Worm (Caenorhabditis elegans) whole organism, L4 larva: ENCODE data around the gene srd-42.
A peak's percentile ranks its signal among the peaks of the same experiment; 100 is the strongest.

Experiments
- F10B5.3 ChIP-seq: sonication (generic microtip); optimal IDR thresholded peaks from 2 replicates; lab custom pipeline; 2016; ENCODE audit warnings: mild to moderate bottlenecking, missing genetic modification characterization, missing compliant biosample characterization
- F26F4.8 ChIP-seq: fragments of 200-800 bp; sonication (Bioruptor generic); conservative IDR thresholded peaks from 2 replicates; pipeline ENCODE4 v1.3.6; 2022; ENCODE audit warnings: missing genetic modification characterization, missing compliant biosample characterization
- T20F7.1 ChIP-seq: fragments of 200-800 bp; sonication (Bioruptor generic); optimal IDR thresholded peaks from 2 replicates; lab custom pipeline; 2018; ENCODE audit warnings: mild to moderate bottlenecking, missing genetic modification characterization, missing compliant biosample characterization
- Y105C5A.15 ChIP-seq: fragments of 200-800 bp; sonication (Bioruptor generic); IDR thresholded peaks from 2 replicates; pipeline ENCODE4 v1.3.6; 2022; ENCODE audit warnings: missing genetic modification characterization, missing compliant biosample characterization
- Y5F2A.4 ChIP-seq: fragments of 200-800 bp; sonication (Bioruptor generic); optimal IDR thresholded peaks from 2 replicates; lab custom pipeline; 2018; ENCODE audit warnings: mild to moderate bottlenecking, missing genetic modification characterization, missing compliant biosample characterization
- ZK337.2 ChIP-seq: fragments of 200-800 bp; sonication (Bioruptor generic); IDR thresholded peaks from 2 replicates; pipeline ENCODE4 v1.3.6; 2022; ENCODE audit warnings: missing genetic modification reagents, missing genetic modification characterization, missing compliant biosample characterization
- ZK546.5 ChIP-seq, 2 experiments: sonication (generic microtip); optimal IDR thresholded peaks; 2 replicates each; lab custom pipeline; 2017; ENCODE audit warnings: missing biosample characterization in 2 of 2, missing genetic modification characterization in 2 of 2
- aly-2 ChIP-seq: sonication (generic microtip); optimal IDR thresholded peaks from 2 replicates; lab custom pipeline; 2018; ENCODE audit warnings: missing biosample characterization, missing genetic modification characterization
- ceh-62 ChIP-seq: sonication (generic microtip); optimal IDR thresholded peaks from 2 replicates; lab custom pipeline; 2017; ENCODE audit warnings: missing biosample characterization, missing genetic modification characterization
- ceh-82 ChIP-seq: sonication (generic microtip); optimal IDR thresholded peaks from 2 replicates; lab custom pipeline; 2017; ENCODE audit warnings: missing biosample characterization, missing genetic modification characterization
- ces-1 ChIP-seq: fragments of 150-350 bp; sonication (generic microtip); optimal IDR thresholded peaks from 4 replicates; lab custom pipeline; 2014; ENCODE audit warnings: missing biosample characterization, missing genetic modification reagents, missing genetic modification characterization
- daf-8 ChIP-seq: fragments of 200-800 bp; sonication (Bioruptor generic); IDR thresholded peaks from 2 replicates; pipeline ENCODE4 v1.3.6; 2022; ENCODE audit warnings: missing genetic modification characterization, missing compliant biosample characterization
- dve-1 ChIP-seq: sonication (generic microtip); optimal IDR thresholded peaks from 2 replicates; lab custom pipeline; 2017; ENCODE audit warnings: antibody characterized with exemption, mild to moderate bottlenecking, missing genetic modification characterization, missing compliant biosample characterization; ENCODE audit not compliant: insufficient read depth
- egl-43 ChIP-seq: fragments of 200-800 bp; sonication (Bioruptor generic); IDR thresholded peaks from 2 replicates; pipeline ENCODE4 v1.3.6; 2022; ENCODE audit warnings: missing genetic modification reagents, missing genetic modification characterization, missing compliant biosample characterization
- hmg-1.1 ChIP-seq: fragments of 200-800 bp; sonication (Bioruptor generic); IDR thresholded peaks from 2 replicates; pipeline ENCODE4 v1.3.6; 2022; ENCODE audit warnings: missing genetic modification reagents, missing genetic modification characterization, missing compliant biosample characterization
- lin-1 ChIP-seq: fragments of 200-800 bp; sonication (Bioruptor generic); IDR thresholded peaks from 2 replicates; pipeline ENCODE4 v1.3.6; 2022; ENCODE audit warnings: missing genetic modification reagents, missing genetic modification characterization, missing compliant biosample characterization
- lin-39 ChIP-seq: fragments of 150-350 bp; optimal IDR thresholded peaks from 2 replicates; lab custom pipeline; 2014; ENCODE audit warnings: missing biosample characterization, missing genetic modification reagents, missing genetic modification characterization
- madf-9 ChIP-seq: fragments of 200-800 bp; sonication (Bioruptor generic); conservative IDR thresholded peaks from 2 replicates; pipeline ENCODE4 v1.3.6; 2022; ENCODE audit warnings: missing genetic modification reagents, missing genetic modification characterization, missing compliant biosample characterization
- mdt-29 ChIP-seq: fragments of 200-800 bp; sonication (Bioruptor generic); IDR thresholded peaks from 2 replicates; pipeline ENCODE4 v1.3.6; 2022; ENCODE audit warnings: missing genetic modification reagents, missing genetic modification characterization, missing compliant biosample characterization
- mep-1 ChIP-seq: fragments of 150-350 bp; sonication (generic microtip); optimal IDR thresholded peaks from 3 replicates; lab custom pipeline; 2014; ENCODE audit warnings: missing biosample characterization, missing genetic modification characterization
- mes-2 ChIP-seq: sonication (generic microtip); optimal IDR thresholded peaks from 2 replicates; lab custom pipeline; 2016; ENCODE audit warnings: missing genotype, mild to moderate bottlenecking, missing genetic modification characterization, missing compliant biosample characterization; ENCODE audit not compliant: poor library complexity, severe bottlenecking
- mxl-3 ChIP-seq: fragments of 200-800 bp; sonication (Bioruptor generic); optimal IDR thresholded peaks from 2 replicates; lab custom pipeline; 2018; ENCODE audit warnings: mild to moderate bottlenecking, missing genetic modification characterization, missing compliant biosample characterization
- nhr-111 ChIP-seq: fragments of 200-800 bp; sonication (Bioruptor generic); optimal IDR thresholded peaks from 2 replicates; lab custom pipeline; 2018; ENCODE audit warnings: mild to moderate bottlenecking, missing genetic modification characterization, missing compliant biosample characterization
- nhr-237 ChIP-seq: sonication (generic microtip); optimal IDR thresholded peaks from 2 replicates; lab custom pipeline; 2017; ENCODE audit warnings: missing biosample characterization, missing genetic modification characterization
- nhr-25 ChIP-seq: sonication (generic microtip); optimal IDR thresholded peaks from 2 replicates; lab custom pipeline; 2017; ENCODE audit warnings: missing genetic modification characterization, mild to moderate bottlenecking, missing compliant biosample characterization, antibody characterized with exemption, moderate library complexity, borderline replicate concordance; ENCODE audit not compliant: insufficient read depth
- php-3 ChIP-seq: fragments of 200-800 bp; sonication (Bioruptor generic); IDR thresholded peaks from 2 replicates; pipeline ENCODE4 v1.3.6; 2022; ENCODE audit warnings: missing genetic modification reagents, missing genetic modification characterization, missing compliant biosample characterization
- pqm-1 ChIP-seq: sonication (generic microtip); optimal IDR thresholded peaks from 2 replicates; lab custom pipeline; 2017; ENCODE audit warnings: missing biosample characterization, missing genetic modification characterization
- rbr-2 ChIP-seq: sonication (generic microtip); optimal IDR thresholded peaks from 2 replicates; lab custom pipeline; 2016; ENCODE audit warnings: missing genotype, missing genetic modification characterization, missing compliant biosample characterization
- skn-1 ChIP-seq: fragments of 150-350 bp; optimal IDR thresholded peaks from 2 replicates; lab custom pipeline; 2014; ENCODE audit warnings: missing biosample characterization, missing genetic modification characterization
- snpc-4 ChIP-seq: fragments of 150-350 bp; optimal IDR thresholded peaks from 2 replicates; lab custom pipeline; 2014; ENCODE audit warnings: missing biosample characterization, missing genetic modification characterization
- tag-97 ChIP-seq: fragments of 200-800 bp; sonication (Bioruptor generic); IDR thresholded peaks from 2 replicates; pipeline ENCODE4 v1.3.6; 2022; ENCODE audit warnings: missing genetic modification characterization, missing compliant biosample characterization
- tra-1 ChIP-seq: fragments of 200-800 bp; sonication (Bioruptor generic); IDR thresholded peaks from 2 replicates; pipeline ENCODE4 v1.3.6; 2022; ENCODE audit warnings: missing genetic modification reagents, missing genetic modification characterization, missing compliant biosample characterization
- unc-39 ChIP-seq: sonication (generic microtip); optimal IDR thresholded peaks from 2 replicates; lab custom pipeline; 2017; ENCODE audit warnings: missing biosample characterization, missing genetic modification characterization
- zfp-3 ChIP-seq: fragments of 200-800 bp; sonication (Bioruptor generic); conservative IDR thresholded peaks from 2 replicates; pipeline ENCODE4 v1.3.6; 2022; ENCODE audit warnings: missing genetic modification reagents, missing genetic modification characterization, missing compliant biosample characterization
- zip-2 ChIP-seq: fragments of 150-350 bp; optimal IDR thresholded peaks from 2 replicates; lab custom pipeline; 2014; ENCODE audit warnings: missing biosample characterization, missing genetic modification characterization
- ztf-11 ChIP-seq: fragments of 150-350 bp; optimal IDR thresholded peaks from 2 replicates; lab custom pipeline; 2014; ENCODE audit warnings: missing biosample characterization, missing genetic modification characterization
- ztf-7 ChIP-seq: fragments of 150-350 bp; optimal IDR thresholded peaks from 2 replicates; lab custom pipeline; 2014; ENCODE audit warnings: missing biosample characterization, missing genetic modification characterization

Gene srd-42

DNA sequence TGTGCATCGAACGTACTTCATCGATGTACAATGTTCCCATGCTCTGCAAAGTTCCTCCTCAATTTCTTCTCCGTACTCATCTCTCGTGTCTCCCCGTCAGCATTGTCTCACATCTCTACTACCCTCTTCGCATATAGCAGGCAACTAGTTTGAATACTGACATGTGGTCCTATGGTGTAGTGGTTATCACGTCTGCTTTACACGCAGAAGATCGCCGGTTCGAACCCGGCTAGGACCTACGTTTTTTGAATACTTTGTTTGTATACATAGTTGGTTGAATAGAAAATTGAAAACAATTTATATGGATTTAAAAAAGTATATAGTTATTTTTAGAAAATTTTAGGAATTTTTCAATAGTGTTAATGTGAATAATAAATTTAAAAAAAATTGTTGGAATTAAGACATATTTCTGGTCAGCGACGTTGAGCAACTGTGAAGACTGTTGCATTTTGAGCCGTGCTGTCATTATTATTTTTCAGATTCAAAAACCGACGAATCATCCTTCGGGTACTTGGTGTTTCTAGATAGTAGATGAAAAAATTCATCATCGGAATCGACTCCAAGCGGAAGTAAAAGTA, 3.7 kb upstream of the srd-42 start (continued):
- TF ChIP-seq ceh-62 (no peak), pqm-1 (tag; lab: Kevin White, UChicago) (no peak), ceh-82 (no peak), madf-9 (GFP tag; lab: Robert Waterston, UW) (peak; percentile 92), ztf-11 (no peak), tra-1 (peak; percentile 96), F10B5.3 (tag; lab: Kevin White, UChicago) (peak; percentile 82), Y5F2A.4 (peak; percentile 81), mep-1 (tag; lab: Kevin White, UChicago) (no peak), zfp-3 (GFP tag; lab: Robert Waterston, UW) (peak; percentile 85), zip-2 (peak; percentile 62), unc-39 (tag; lab: Kevin White, UChicago) (no peak), ZK337.2 (GFP tag; lab: Robert Waterston, UW) (peak; percentile 87), mdt-29 (peak; percentile 90), egl-43 (GFP tag; lab: Robert Waterston, UW) (no peak), Y105C5A.15 (GFP tag; lab: Robert Waterston, UW) (peak; percentile 88; the same call in 1 of the 2 replicates), snpc-4 (tag; lab: Kevin White, UChicago) (no peak), hmg-1.1 (GFP tag; lab: Robert Waterston, UW) (peak; percentile 98), T20F7.1 (GFP tag; lab: Kevin White, UChicago) (peak; percentile 81), mes-2 (tag; lab: Kevin White, UChicago) (no peak), ZK546.5 (tag; optimal IDR thresholded peaks at IDR 0.05; lab: Kevin White, UChicago) (no peak), nhr-111 (GFP tag; lab: Kevin White, UChicago) (peak; percentile 85), lin-1 (GFP tag; lab: Robert Waterston, UW) (peak; percentile 89)

- TF ChIP-seq nhr-237 (tag; lab: Kevin White, UChicago) = no peak
- TF ChIP-seq ces-1 (GFP tag; lab: Kevin White, UChicago) = no peak
- no peak for TF ChIP-seq nhr-111 (GFP tag; lab: Kevin White, UChicago)
- TF ChIP-seq lin-39 (tag; lab: Kevin White, UChicago) = no peak
- TF ChIP-seq F26F4.8 (GFP tag; lab: Robert Waterston, UW) = no peak
- TF ChIP-seq dve-1 (tag; lab: Kevin White, UChicago) = no peak
- no peak for TF ChIP-seq php-3 (GFP tag; lab: Robert Waterston, UW)
- TF ChIP-seq zfp-3 (GFP tag; lab: Robert Waterston, UW) = no peak
- no peak for TF ChIP-seq madf-9 (GFP tag; lab: Robert Waterston, UW)
- no peak for TF ChIP-seq mxl-3 (GFP tag; lab: Kevin White, UChicago)
- TF ChIP-seq, all 104 proteins: peak for 0
These were observed 2.5 kb upstream of the srd-42 start, which contains the start of gene srd-43 for ce11 chrX:13305779-13306178. Gene srd-43 (minus strand): TSS chrX:13305844.

- no peak for TF ChIP-seq nhr-25 (tag; lab: Kevin White, UChicago)
- no peak for TF ChIP-seq ztf-7 (tag; lab: Kevin White, UChicago)
- TF ChIP-seq skn-1 (tag; lab: Kevin White, UChicago) = no peak
- TF ChIP-seq daf-8 (GFP tag; lab: Robert Waterston, UW) = no peak
- TF ChIP-seq F26F4.8 (GFP tag; lab: Robert Waterston, UW) = no peak
- no peak for TF ChIP-seq aly-2 (tag; lab: Kevin White, UChicago)
- TF ChIP-seq madf-9 (GFP tag; lab: Robert Waterston, UW) = no peak
- TF ChIP-seq ceh-82 = no peak
- no peak for TF ChIP-seq lin-39 (tag; lab: Kevin White, UChicago)
- TF ChIP-seq rbr-2 (tag; lab: Kevin White, UChicago) = no peak
- no peak for TF ChIP-seq T20F7.1 (GFP tag; lab: Kevin White, UChicago)
- no peak for TF ChIP-seq tag-97 (GFP tag; lab: Robert Waterston, UW)
These were observed 2.8 kb downstream of the srd-42 start, which contains the start of gene srd-39 for ce11 chrX:13300503-13300902. Gene srd-39 (minus strand): TSS chrX:13300603.
